Worm (Caenorhabditis elegans) whole organism, L3 larva: Measurements from ENCODE around the gene F49E11.2.

Experiments used
- egl-27 ChIP-seq: sonication (generic microtip); optimal IDR thresholded peaks from 4 replicates; lab custom pipeline; 2017; ENCODE audit warnings: missing biosample characterization, missing genetic modification reagents, missing genetic modification characterization
- nhr-11 ChIP-seq: fragments of 150-350 bp; optimal IDR thresholded peaks from 2 replicates; lab custom pipeline; 2014; ENCODE audit warnings: missing biosample characterization, missing genetic modification characterization
- nhr-25 ChIP-seq: sonication (generic microtip); optimal IDR thresholded peaks from 2 replicates; lab custom pipeline; 2017; ENCODE audit warnings: missing biosample characterization, missing genetic modification characterization
- nhr-28 ChIP-seq: fragments of 150-350 bp; optimal IDR thresholded peaks from 2 replicates; lab custom pipeline; 2014; ENCODE audit warnings: missing biosample characterization, missing genetic modification characterization
- nhr-67 ChIP-seq: fragments of 150-350 bp; optimal IDR thresholded peaks from 2 replicates; lab custom pipeline; 2014; ENCODE audit warnings: missing biosample characterization, missing genetic modification characterization
- nhr-76 ChIP-seq: fragments of 150-350 bp; sonication (generic microtip); optimal IDR thresholded peaks from 5 replicates; lab custom pipeline; 2014; ENCODE audit warnings: missing biosample characterization, missing genetic modification characterization
- nhr-77 ChIP-seq: fragments of 150-350 bp; optimal IDR thresholded peaks from 2 replicates; lab custom pipeline; 2014; ENCODE audit warnings: missing biosample characterization, missing genetic modification characterization
- pqm-1 ChIP-seq: fragments of 150-350 bp; optimal IDR thresholded peaks from 2 replicates; lab custom pipeline; 2017; ENCODE audit warnings: missing biosample characterization, missing genetic modification characterization, inconsistent platforms

- TF ChIP-seq nhr-77 (tag; lab: Kevin White, UChicago) (no peak), nhr-11 (no peak), nhr-25 (tag; lab: Kevin White, UChicago) (no peak), egl-27 (no peak), nhr-28 (tag; lab: Kevin White, UChicago) (no peak), nhr-76 (tag; lab: Kevin White, UChicago) (no peak), pqm-1 (peak; percentile 99), nhr-67 (tag; lab: Kevin White, UChicago) (no peak)
These were observed 18.6 kb upstream of the F49E11.2 start, which contains the start of gene scl-2 for ce11 chrIV:13057418-13057817.
